Fruit fly (Drosophila melanogaster) ovary, adult (tissue): Measurements from ENCODE around the gene loaf.

Experiments
- CG17801 ChIP-seq: fragments of 200-800 bp; optimal IDR thresholded peaks from 2 replicates; lab custom pipeline; 2019; ENCODE audit warnings: missing biosample characterization, mild to moderate bottlenecking, missing genetic modification characterization, moderate library complexity; ENCODE audit not compliant: partially characterized antibody

The loaf gene

DNA sequence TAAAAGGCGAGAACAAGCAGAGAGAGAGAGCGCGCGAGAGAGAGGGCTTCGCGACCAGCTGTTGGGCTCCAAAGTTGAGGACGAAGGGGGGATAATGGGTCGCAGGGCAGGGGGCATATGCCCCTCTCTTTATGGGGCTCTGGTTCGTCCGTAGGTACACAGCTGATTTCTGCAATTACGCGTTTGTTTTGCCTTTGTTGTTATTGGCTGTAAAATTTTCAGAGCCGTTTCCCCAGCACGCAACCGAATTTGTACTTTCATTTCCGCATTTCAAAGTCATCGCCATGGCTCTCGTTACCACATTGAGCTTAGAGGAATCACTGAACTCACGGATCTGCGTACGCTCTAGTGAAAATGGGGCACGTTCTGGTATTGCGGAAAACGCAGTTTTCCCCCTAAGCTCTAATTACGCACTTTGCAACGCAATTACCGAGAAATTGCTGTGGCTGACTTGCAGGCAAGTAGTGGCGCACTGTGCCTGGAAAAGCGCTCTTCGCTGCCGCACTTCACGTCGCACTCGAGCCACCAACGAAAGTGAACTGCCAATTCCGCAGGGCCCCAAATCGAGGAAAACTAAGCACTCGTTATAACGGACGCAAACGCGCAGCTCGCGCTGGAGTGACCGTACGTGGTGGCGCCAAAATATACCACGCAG, 57.9 kb downstream of the loaf start, which contains the start of gene CG11658:
Gene CG11658 (minus strand): TSS at position 576 of the 655 bp plus-strand sequence.
- TF ChIP-seq CG17801: peak; percentile 7

DNA sequence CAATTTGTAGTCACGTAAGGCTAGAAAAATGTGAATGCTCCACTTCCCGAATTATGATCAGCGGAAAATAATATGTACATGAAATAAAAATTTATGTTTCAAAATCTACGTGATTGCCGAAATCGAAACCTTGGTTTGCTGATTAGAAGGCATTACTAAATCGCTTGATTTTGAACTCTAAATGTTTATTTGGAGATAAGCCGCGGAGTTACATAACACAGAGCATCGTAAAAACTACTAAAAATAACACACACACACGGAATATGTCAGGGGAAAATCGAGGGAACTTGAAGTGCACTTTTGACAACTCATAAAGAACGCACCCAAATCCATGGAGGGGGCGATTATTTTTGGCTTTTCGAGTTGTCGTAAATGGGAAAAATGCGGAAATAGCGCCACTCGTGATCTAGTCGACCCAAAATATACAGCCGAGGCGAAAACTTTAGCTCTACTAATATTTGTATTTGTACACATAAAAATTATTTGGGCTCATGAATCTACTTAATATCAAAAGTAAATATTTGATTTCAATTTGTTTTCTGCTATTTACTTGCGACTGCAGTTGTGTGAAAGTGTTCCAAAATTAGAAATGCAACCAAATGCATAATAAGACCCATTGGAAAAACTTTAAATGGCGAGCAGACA, 61.0 kb downstream of the loaf start:
- no peak for TF ChIP-seq CG17801

DNA sequence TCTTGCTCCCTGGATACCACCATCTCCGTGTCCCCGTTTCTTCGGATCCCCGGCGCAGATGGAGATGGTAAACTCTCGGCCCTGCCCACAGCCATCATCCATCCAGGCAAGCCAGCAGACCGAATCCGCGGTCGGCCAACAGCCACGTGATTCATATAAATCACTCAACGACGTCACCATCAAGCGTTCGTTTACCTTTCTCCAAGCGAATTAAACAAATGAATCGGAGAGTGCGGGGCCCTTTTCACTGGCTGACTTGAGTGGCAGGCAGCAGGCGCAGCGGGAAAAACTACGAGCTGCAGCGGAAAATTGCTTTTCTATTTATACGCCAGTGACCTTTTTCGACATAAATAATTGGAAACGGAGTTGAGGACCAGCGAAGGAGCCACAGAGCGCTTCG, 62.4 kb downstream of the loaf start:
- TF ChIP-seq CG17801: no peak

DNA sequence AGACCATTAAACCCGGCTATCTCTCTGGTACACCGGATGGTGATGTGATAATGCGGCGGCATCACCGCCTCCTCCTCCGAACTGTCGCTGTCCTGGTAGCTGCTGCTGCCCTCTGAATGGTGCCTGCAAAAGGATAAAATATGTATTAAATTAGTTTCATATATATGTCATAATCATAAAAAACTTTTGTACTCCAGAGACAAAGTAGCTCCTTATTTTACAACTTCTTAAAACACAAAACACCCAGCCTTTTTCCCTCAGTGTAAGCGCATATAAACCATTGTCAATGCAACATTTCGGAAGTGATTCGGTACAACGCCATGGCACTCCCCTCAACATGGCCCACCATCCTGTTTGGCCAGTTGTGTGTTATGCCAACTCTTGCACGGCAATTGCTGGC, 64.3 kb downstream of the loaf start:
- TF ChIP-seq CG17801: no peak

DNA sequence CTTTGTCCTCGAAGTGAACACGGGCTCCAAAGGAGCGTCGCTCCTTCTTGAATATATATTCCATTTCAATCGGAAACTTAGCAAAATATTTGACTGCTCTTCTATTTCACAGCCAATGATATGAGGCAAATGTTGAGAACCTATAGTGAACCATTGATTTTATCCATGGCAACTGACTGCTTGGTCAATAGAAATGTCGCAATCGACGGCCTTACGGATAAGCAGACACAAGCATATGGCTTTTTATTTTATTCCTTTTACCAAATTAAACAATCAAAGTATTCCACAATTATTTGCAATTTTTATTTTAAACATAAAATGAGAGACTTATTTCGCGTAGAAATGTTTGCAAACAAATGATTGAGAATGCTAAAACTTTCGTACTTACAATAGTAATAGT, 66.8 kb downstream of the loaf start, which contains the start of gene Dnai2:
Gene Dnai2 (minus strand): TSS at position 101 of the 400 bp plus-strand sequence.
- TF ChIP-seq CG17801: no peak

dm6 chr3L:11696294-11697116, 69.5 kb downstream of the loaf start, which contains the start of gene Dph1:
Dph1 (minus strand) TSS chr3L:11696963.
- TF ChIP-seq CG17801: peak; percentile 75

dm6 chr3L:11695827-11696226, 70.2 kb downstream of the loaf start:
- no peak for TF ChIP-seq CG17801

dm6 chr3L:11695063-11695462, 70.9 kb downstream of the loaf start:
- TF ChIP-seq CG17801: no peak

DNA sequence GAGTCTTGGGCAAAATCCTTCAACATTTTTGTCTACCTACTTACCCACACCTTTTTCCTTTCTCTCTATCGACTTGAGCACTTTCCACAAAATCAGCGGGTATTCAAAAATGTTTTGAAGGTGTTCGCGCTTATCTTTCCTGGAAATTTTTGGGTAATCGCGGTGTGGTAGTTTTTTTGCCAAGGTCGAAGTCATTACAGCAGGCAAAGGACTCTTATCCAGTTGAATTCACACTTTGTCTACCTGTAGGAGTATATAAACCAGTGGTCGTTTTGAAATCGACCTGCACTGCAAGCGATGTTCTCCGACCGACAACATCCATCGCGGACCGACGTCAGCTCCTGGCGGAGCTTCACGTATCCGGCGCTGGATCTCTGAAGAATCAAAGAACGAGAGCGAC, 73.1 kb downstream of the loaf start:
- TF ChIP-seq CG17801: no peak

dm6 chr3L:11691203-11691797, 74.7 kb downstream of the loaf start, which contains the start of the genes Pldn and CG14135:
Pldn (minus strand) TSS chr3L:11691399.
CG14135 (plus strand) TSS chr3L:11691571.
- TF ChIP-seq CG17801: no peak

DNA sequence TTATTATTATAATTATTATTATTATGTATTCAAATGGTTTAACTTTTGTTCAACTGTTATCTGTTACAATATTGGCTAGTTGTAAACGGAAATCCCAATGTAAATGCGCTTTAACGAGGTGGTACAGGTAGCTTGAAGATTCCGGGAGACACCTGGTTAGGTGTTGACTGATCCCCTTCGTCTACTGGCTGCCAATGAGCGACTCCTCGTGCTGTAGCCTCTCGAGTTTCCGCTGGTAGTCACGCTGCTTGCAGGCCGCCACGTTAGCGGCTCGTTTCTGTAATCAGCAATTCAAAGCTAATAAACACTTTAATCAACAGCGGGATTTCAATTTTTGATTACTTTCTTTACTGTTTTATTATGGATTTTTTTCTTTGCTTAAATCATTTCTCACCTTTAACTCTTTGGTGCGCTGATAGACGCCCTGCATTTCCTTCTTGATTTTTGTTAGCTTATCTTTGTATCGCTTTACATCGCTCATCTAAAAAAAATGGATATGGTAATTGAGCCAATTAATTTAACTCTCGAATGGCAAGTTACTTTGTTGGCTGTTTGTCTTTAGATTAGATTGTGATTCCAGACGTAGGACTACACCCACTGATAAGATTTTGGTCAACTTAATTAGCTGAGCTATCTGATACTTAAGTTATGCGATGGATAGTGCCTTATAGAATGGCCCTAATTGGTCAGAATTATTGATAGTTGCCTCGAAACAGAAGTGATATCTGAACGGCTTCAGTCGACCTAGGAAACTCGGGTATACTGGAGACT, 76.0 kb downstream of the loaf start:
- TF ChIP-seq CG17801: peak; percentile 48

dm6 chr3L:11685876-11686275, 80.1 kb downstream of the loaf start:
- TF ChIP-seq CG17801: no peak

dm6 chr3L:11684522-11684851, 81.5 kb downstream of the loaf start:
- TF ChIP-seq CG17801: no peak

DNA sequence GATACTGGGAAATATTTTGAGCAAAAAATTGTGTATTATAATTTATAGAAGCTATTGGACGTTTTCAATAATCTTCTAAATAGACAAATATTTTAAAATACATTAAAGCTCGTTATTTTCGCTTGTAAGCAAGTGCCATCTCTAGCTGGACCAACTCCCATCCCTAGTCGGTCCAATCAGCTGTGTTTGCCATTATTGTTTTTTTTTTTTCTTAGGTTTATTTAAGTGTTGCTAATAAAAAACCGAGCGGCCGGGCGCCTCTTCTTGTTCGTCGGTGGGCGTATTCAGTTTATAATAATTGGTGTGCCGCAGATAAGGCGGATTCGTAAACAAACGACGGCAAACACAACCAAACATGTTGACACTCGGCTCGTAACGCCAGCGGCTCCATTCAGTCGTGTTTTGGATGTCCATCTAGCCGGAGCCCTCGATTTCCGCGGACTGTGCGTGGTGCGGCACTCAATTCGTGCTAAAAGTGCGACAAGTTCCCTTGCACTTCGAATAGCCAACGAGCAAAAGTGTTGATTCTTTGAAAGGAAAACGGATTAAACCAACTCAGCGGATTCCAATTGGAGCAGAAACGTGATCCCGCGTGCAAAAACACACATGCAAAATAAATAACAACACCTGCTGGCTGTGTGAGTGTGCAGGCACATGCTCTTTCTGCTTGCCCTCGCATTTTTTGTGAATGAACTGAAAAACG, 82.0 kb downstream of the loaf start, which contains the start of gene Sugb:
Gene Sugb (plus strand): TSS at position 162 of the 703 bp plus-strand sequence.
- TF ChIP-seq CG17801: peak; percentile 38
